Fruit fly (Drosophila melanogaster): ENCODE results near the gene CG46320.
A peak's percentile ranks its signal among the peaks of the same experiment; 100 is the strongest.

CG46320 gene

DNA sequence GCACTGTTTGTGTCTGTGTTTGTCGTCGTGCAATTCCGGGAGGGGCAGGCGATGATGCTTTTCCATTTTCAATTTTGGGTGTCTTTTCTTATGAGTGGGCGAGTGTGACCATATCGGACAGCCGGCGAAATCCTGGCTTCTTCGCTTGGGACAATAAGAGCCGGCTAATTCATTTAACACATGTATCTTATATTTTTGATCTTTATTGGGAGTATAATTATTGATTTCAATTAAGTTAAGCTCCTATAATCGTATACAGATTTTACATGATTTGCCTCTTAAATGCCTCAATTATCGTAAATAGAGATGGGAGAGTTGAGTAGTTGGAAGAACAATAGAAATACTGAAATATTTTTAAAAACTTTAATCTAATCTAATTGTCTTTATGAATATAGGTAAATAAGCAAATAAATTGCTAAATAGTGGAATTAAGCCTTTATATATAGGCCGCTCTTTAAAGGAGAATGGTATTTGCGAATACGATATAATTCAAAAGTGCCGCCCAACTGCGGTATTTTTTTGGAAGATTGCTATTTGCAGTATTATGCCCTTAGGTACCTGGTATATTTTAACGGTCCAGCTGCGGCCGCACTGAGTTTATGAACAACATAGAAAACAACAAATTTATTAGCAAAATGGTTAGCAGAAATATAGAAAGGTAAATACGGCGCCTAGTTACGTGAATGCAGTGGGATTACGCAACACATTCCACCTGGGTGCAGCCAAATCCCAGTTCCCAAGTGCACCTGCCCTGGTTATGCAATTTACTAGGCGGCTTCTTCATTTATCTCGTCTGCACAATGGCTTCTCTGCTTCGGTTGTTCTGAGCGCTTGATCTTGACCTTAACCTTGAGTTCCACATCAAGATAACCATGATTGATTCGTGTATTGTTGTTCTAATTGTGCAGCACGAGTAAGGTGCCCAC lies 115.8 kb downstream of the CG46320 start, which contains the start of the genes Myt1, PGRP-LD and Pmi (continued):
- TF ChIP-seq CG43689 (GFP tag; IDR thresholded peaks at IDR 0.05) (no peak), BEAF-32 (GFP tag; optimal IDR thresholded peaks at IDR 0.05) (peak; percentile 69), zen2 (GFP tag; IDR thresholded peaks at IDR 0.05; ENCODE audit: partially characterized antibody) (no peak), gce (GFP tag; IDR thresholded peaks at IDR 0.05) (no peak), Trl (optimal IDR thresholded peaks at IDR 0.05) (no peak), Trl (GFP tag; optimal IDR thresholded peaks at IDR 0.05) (no peak), CG2199 (GFP tag; IDR thresholded peaks at IDR 0.05) (no peak), CG17328 (GFP tag; IDR thresholded peaks at IDR 0.05) (no peak), Hmx (GFP tag; optimal IDR thresholded peaks at IDR 0.05) (no peak), Dip2 (GFP tag; IDR thresholded peaks at IDR 0.05) (no peak), D19B (GFP tag; optimal IDR thresholded peaks at IDR 0.05) (no peak), CG13424 (tag; optimal IDR thresholded peaks at IDR 0.05) (no peak), CkIIα-i1 (GFP tag; IDR thresholded peaks at IDR 0.05) (no peak), Lim3 (GFP tag; IDR thresholded peaks at IDR 0.05) (no peak), ash1 (GFP tag; optimal IDR thresholded peaks at IDR 0.05) (no peak), toy (GFP tag; IDR thresholded peaks at IDR 0.05) (no peak), CG11247 (GFP tag; IDR thresholded peaks at IDR 0.05) (no peak), CG14710 (tag; optimal IDR thresholded peaks at IDR 0.05) (peak; percentile 49), Doc3 (GFP tag; IDR thresholded peaks at IDR 0.05; ENCODE audit: partially characterized antibody) (no peak)

DNA sequence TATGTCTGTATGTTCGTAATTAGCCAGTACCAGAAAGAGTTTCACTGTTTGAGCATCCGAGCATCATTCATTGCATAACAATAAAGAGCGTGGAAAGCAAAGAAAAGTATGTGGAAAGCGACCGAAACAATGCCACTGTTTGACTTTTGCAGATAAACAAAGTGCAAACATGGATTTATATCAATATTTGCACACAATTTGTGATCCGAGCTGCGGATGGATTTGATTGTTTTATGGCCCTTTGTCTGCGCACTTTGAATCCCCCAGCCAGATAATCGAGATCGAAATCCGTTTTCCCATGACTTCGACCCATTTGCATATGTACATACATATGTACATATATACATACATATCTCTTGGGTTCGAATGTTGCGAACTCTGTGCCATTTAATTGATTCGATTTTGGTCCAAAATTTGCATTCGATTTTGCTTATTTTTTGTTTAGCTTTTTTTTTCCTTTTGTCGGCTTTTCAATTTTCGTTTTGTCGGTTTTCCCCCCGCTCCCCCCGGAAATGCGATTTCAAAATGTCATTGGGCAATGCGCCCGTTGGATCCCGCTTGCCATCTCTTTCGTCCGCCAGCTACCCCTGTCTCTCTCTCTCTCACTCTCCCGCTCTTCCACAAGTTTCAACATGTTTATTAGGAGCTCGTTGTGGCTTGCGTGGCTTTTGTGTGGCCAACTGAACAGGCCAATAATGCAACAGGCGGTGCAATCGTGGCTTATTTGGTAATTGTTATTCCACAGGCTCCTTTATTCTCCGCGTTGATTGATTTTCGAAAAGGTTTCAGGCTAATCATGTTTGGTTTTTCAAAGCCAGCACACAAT lies 121.5 kb downstream of the CG46320 start:
- no peak for TF ChIP-seq Ada2b (GFP tag; IDR thresholded peaks at IDR 0.05)
- no peak for TF ChIP-seq cad (GFP tag; optimal IDR thresholded peaks at IDR 0.05)
- TF ChIP-seq lmd (GFP tag; IDR thresholded peaks at IDR 0.05): no peak
- TF ChIP-seq CG17328 (GFP tag; IDR thresholded peaks at IDR 0.05): no peak
- TF ChIP-seq CG11247 (GFP tag; IDR thresholded peaks at IDR 0.05): no peak
- TF ChIP-seq CG16779 (GFP tag; IDR thresholded peaks at IDR 0.05): no peak
- no peak for TF ChIP-seq ATbp (GFP tag; optimal IDR thresholded peaks at IDR 0.05)
- TF ChIP-seq CG11398 (GFP tag; optimal IDR thresholded peaks at IDR 0.05): no peak
- no peak for TF ChIP-seq CG6791 (GFP tag; IDR thresholded peaks at IDR 0.05; ENCODE audit: partially characterized antibody)
- TF ChIP-seq dysf (GFP tag; IDR thresholded peaks at IDR 0.05): no peak
- peak; percentile 7 for TF ChIP-seq CG12071 (GFP tag; optimal IDR thresholded peaks at IDR 0.05)
- TF ChIP-seq bsh (GFP tag; optimal IDR thresholded peaks at IDR 0.05): no peak
- no peak for TF ChIP-seq pb (GFP tag; optimal IDR thresholded peaks at IDR 0.05)
- no peak for TF ChIP-seq CG14860 (GFP tag; IDR thresholded peaks at IDR 0.05; ENCODE audit: partially characterized antibody)
- no peak for TF ChIP-seq CG5245 (GFP tag; optimal IDR thresholded peaks at IDR 0.05)
- peak; percentile 51 for TF ChIP-seq CG6813 (GFP tag; optimal IDR thresholded peaks at IDR 0.05)
- TF ChIP-seq corto (GFP tag; optimal IDR thresholded peaks at IDR 0.05): no peak
- no peak for TF ChIP-seq ind (GFP tag; optimal IDR thresholded peaks at IDR 0.05)
- no peak for TF ChIP-seq CG14667 (GFP tag; IDR thresholded peaks at IDR 0.05)
- TF ChIP-seq crol (GFP tag; IDR thresholded peaks at IDR 0.05): peak; percentile 39; the same call in 1 of the 2 replicates
- no peak for TF ChIP-seq C15 (GFP tag; IDR thresholded peaks at IDR 0.05)
- TF ChIP-seq hbn (GFP tag; IDR thresholded peaks at IDR 0.05; ENCODE audit: partially characterized antibody): no peak
- no peak for TF ChIP-seq cg (GFP tag; optimal IDR thresholded peaks at IDR 0.05)
- no peak for TF ChIP-seq CG2889 (GFP tag; IDR thresholded peaks at IDR 0.05)
- TF ChIP-seq CG1233 (GFP tag; optimal IDR thresholded peaks at IDR 0.05): peak; percentile 26
- no peak for TF ChIP-seq CG10431 (GFP tag; optimal IDR thresholded peaks at IDR 0.05)
- no peak for TF ChIP-seq CG9609 (GFP tag; optimal IDR thresholded peaks at IDR 0.05)
- peak; percentile 44 for TF ChIP-seq CG10321 (GFP tag; IDR thresholded peaks at IDR 0.05)
- no peak for TF ChIP-seq sima (GFP tag; optimal IDR thresholded peaks at IDR 0.05)
- no peak for TF ChIP-seq CG11456 (GFP tag; IDR thresholded peaks at IDR 0.05)
- TF ChIP-seq br (optimal IDR thresholded peaks at IDR 0.05): no peak
